Fruit fly (Drosophila melanogaster): ENCODE data around the gene Trmt61.
A peak's percentile ranks its signal among the peaks of the same experiment; 100 is the strongest.

The Trmt61 gene

DNA sequence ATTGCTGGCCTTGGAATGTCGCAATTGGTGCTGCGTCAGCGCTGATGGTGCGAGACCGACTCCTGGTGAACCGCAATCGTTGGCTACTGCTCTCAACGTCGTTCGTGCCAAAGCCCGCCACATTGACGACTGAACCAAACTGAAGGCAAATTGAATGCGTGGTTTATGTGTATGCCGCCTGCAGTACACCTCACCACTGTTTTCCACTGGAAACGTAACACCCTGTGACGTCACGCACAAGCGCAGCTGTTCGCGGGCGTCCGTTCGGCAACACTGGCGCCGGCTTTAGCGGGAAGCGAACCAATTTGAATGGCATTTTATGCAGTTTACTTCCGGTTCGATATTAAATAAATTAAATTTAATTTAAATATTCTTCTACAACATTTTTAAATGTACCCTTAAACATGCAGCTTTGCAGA is 4.1 kb upstream of the Trmt61 start, which contains the start of gene Cmpk (continued):
- no peak for TF ChIP-seq wor (GFP tag; IDR thresholded peaks at IDR 0.05)
- TF ChIP-seq Myb (GFP tag; optimal IDR thresholded peaks at IDR 0.05) = peak; percentile 48
- TF ChIP-seq Fer2 (tag; optimal IDR thresholded peaks at IDR 0.05) = peak; percentile 45
- no peak for TF ChIP-seq Elba2 (GFP tag; optimal IDR thresholded peaks at IDR 0.05)
- peak; percentile 53 for TF ChIP-seq Dip3 (GFP tag; optimal IDR thresholded peaks at IDR 0.05)
- peak; percentile 42; the same call in 1 of the 2 replicates for TF ChIP-seq amos (GFP tag; IDR thresholded peaks at IDR 0.05; ENCODE audit: partially characterized antibody)
- TF ChIP-seq CG3838 (GFP tag; optimal IDR thresholded peaks at IDR 0.05) = no peak
- TF ChIP-seq ap (GFP tag; IDR thresholded peaks at IDR 0.05) = no peak

DNA sequence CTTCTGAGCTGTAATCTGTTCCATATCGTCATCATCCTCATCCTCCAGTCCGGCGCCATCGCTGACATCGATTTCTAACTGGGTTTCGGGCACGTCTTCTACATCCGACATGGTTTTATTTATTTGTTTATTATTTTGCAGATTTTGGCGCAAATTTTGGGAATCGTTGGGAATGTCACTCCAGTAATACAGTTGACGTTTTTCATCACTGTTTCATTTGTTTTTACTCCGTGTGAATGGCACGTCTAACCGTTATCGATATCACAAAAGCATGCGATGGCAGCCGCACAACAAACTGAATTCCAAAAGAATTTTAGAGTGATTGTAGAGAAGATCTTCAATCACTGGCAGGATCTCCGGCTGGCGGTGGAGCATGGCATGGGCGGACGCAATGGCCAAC is 2.9 kb upstream of the Trmt61 start, which contains the start of the genes Sld5 and CG14543:
Sld5 (minus strand) TSS at position 167 of the 400 bp plus-strand sequence.
CG14543 (plus strand) TSS at position 250 of the 400 bp plus-strand sequence.
- TF ChIP-seq CG4617 (GFP tag; optimal IDR thresholded peaks at IDR 0.05; ENCODE audit: borderline replicate concordance) (peak; percentile 12), CG6813 (GFP tag; optimal IDR thresholded peaks at IDR 0.05) (peak; percentile 1), E2f1 (GFP tag; IDR thresholded peaks at IDR 0.05) (peak; percentile 42; the same call in 1 of the 2 replicates), gcm (GFP tag; optimal IDR thresholded peaks at IDR 0.05) (no peak), YL-1 (GFP tag; optimal IDR thresholded peaks at IDR 0.05) (peak; percentile 45), CG6689 (GFP tag; IDR thresholded peaks at IDR 0.05) (peak; percentile 27; the same call in 1 of the 2 replicates), eyg (GFP tag; optimal IDR thresholded peaks at IDR 0.05) (no peak), Lim3 (GFP tag; IDR thresholded peaks at IDR 0.05) (no peak), Mes4 (GFP tag; optimal IDR thresholded peaks at IDR 0.05) (peak; percentile 12), CG11093 (GFP tag; IDR thresholded peaks at IDR 0.05) (no peak), crp (GFP tag; optimal IDR thresholded peaks at IDR 0.05) (peak in 1 of 2 experiments; percentile 77), luna (GFP tag; optimal IDR thresholded peaks at IDR 0.05) (no peak), sd (tag; optimal IDR thresholded peaks at IDR 0.05) (peak; percentile 60), CG13624 (GFP tag; optimal IDR thresholded peaks at IDR 0.05) (no peak), sna (GFP tag; IDR thresholded peaks at IDR 0.05; ENCODE audit: partially characterized antibody) (no peak), HmgZ (tag; optimal IDR thresholded peaks at IDR 0.05) (peak; percentile 38), CG4854 (GFP tag; optimal IDR thresholded peaks at IDR 0.05) (no peak), row (GFP tag; IDR thresholded peaks at IDR 0.05) (0 out of 3 replicates have a peak, but pooled peaks have one; percentile 18), dpn (GFP tag; optimal IDR thresholded peaks at IDR 0.05) (peak; percentile 18 to 20), amos (GFP tag; IDR thresholded peaks at IDR 0.05; ENCODE audit: partially characterized antibody) (peak; percentile 27; the same call in 1 of the 2 replicates), ro (GFP tag; IDR thresholded peaks at IDR 0.05) (no peak), CG32772 (GFP tag; IDR thresholded peaks at IDR 0.05) (no peak), Ets65A (GFP tag) (peak; percentile 90), Antp (GFP tag; optimal IDR thresholded peaks at IDR 0.05) (peak; percentile 39), gro (GFP tag; optimal IDR thresholded peaks at IDR 0.05) (peak; percentile 80), mld (GFP tag; IDR thresholded peaks at IDR 0.05; ENCODE audit: partially characterized antibody) (0 out of 3 replicates have a peak, but pooled peaks have one; percentile 9), Med (GFP tag) (peak; percentile 84), CG33213 (GFP tag; optimal IDR thresholded peaks at IDR 0.05) (peak; percentile 42), CG14710 (tag; optimal IDR thresholded peaks at IDR 0.05) (peak; percentile 13), fu2 (GFP tag; optimal IDR thresholded peaks at IDR 0.05) (peak; percentile 28), CG18619 (GFP tag; optimal IDR thresholded peaks at IDR 0.05) (no peak), hb (GFP tag; IDR thresholded peaks at IDR 0.05; ENCODE audit: partially characterized antibody) (no peak), sob (GFP tag; IDR thresholded peaks at IDR 0.05) (peak; percentile 48; the same call in 1 of the 2 replicates), CoRest (tag; optimal IDR thresholded peaks at IDR 0.05) (peak; percentile 1), CG17829 (tag; optimal IDR thresholded peaks at IDR 0.05) (peak; percentile 20), mam (GFP tag; optimal IDR thresholded peaks at IDR 0.05) (peak; percentile 18), run (tag; optimal IDR thresholded peaks at IDR 0.05) (no peak), CG1647 (GFP tag; optimal IDR thresholded peaks at IDR 0.05) (no peak), BEAF-32 (GFP tag; optimal IDR thresholded peaks at IDR 0.05) (peak; percentile 51), zfh1 (GFP tag; IDR thresholded peaks at IDR 0.05) (0 out of 3 replicates have a peak, but pooled peaks have one; percentile 15), Sry-δ (GFP tag; optimal IDR thresholded peaks at IDR 0.05) (peak; percentile 40), MBD-R2 (GFP tag; IDR thresholded peaks at IDR 0.05) (peak; percentile 84)
